Fruit fly (Drosophila melanogaster) whole organism, adult: ENCODE measurements around the gene Tdrd3.

Experiments
- CG1620 ChIP-seq: fragments of 200-800 bp; sonication (Bioruptor generic); optimal IDR thresholded peaks from 2 replicates; lab custom pipeline; 2016; ENCODE audit warnings: missing biosample characterization, missing genetic modification characterization
- CG33017 ChIP-seq: fragments of 200-800 bp; sonication (Bioruptor generic); optimal IDR thresholded peaks from 2 replicates; lab custom pipeline; 2018; ENCODE audit warnings: missing biosample characterization, mild to moderate bottlenecking, missing genetic modification characterization, moderate library complexity
- CG5204 ChIP-seq: fragments of 200-800 bp; sonication (Bioruptor generic); optimal IDR thresholded peaks from 2 replicates; lab custom pipeline; 2016; ENCODE audit warnings: missing biosample characterization, missing genetic modification characterization
- CG7101 ChIP-seq: fragments of 200-800 bp; sonication (Bioruptor generic); optimal IDR thresholded peaks from 2 replicates; lab custom pipeline; 2018; ENCODE audit warnings: missing biosample characterization, mild to moderate bottlenecking, missing genetic modification characterization, moderate library complexity
- Hr96 ChIP-seq: fragments of 200-800 bp; sonication (Bioruptor generic); optimal IDR thresholded peaks from 2 replicates; lab custom pipeline; 2016; ENCODE audit warnings: missing biosample characterization, missing genetic modification characterization
- Mnt ChIP-seq: fragments of 200-800 bp; sonication (Bioruptor generic); optimal IDR thresholded peaks from 2 replicates; lab custom pipeline; 2016; ENCODE audit warnings: missing biosample characterization, mild to moderate bottlenecking, missing genetic modification characterization
- cic ChIP-seq: fragments of 200-800 bp; sonication (Bioruptor generic); optimal IDR thresholded peaks from 2 replicates; lab custom pipeline; 2017; ENCODE audit warnings: missing biosample characterization, mild to moderate bottlenecking, missing genetic modification characterization, moderate library complexity
- cnc ChIP-seq, 2 experiments: fragments of >200 bp; optimal IDR thresholded peaks; 2 replicates each; lab custom pipeline; 2017
- kay ChIP-seq: fragments of 200-800 bp; sonication (Bioruptor generic); peaks from one replicate; lab custom pipeline; 2016; ENCODE audit warnings: missing biosample characterization, missing genetic modification characterization, borderline replicate concordance
- pad ChIP-seq: fragments of 200-800 bp; sonication (Bioruptor generic); optimal IDR thresholded peaks from 3 replicates; lab custom pipeline; 2017; ENCODE audit warnings: missing biosample characterization, missing genetic modification characterization, mild to moderate bottlenecking, moderate library complexity, missing genetic modification reagents
- tj ChIP-seq: fragments of 200-800 bp; sonication (Bioruptor generic); optimal IDR thresholded peaks from 3 replicates; lab custom pipeline; 2017; ENCODE audit warnings: missing biosample characterization, mild to moderate bottlenecking, missing genetic modification characterization, moderate library complexity

DNA sequence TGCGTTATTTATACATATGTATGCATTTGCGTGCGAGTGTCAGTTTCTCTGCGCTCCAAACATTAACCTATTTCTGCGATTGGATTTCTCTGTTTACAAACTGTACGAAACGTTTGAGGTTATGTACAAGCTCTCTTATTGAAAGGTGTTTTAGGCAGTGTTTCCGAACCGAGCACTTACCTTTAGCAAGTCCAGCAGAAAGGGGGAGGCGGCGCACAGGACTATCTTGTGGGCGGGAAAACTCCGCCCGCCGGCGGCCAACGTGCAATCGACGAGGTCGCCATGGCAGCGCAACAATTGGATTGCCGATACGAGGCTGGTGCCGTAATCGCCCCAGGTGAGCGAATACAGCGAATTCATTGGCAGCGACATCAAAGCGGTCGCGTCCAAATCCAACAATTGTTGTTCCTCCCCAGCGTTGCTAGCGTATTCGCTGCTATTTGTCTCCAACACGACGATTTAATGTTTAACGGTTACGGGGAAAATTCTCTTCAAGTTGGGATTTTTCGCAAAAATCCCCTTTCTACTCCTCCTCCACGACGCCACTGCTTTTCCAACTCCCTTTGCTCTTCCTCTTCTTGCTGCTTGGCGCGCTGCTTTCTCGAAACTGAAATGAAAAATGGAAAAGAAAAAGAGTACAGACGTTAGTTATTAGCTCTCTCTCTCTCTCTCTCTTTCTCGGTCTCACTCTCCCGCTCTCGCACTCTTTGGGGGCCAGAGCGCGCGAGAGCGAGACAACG is 29.7 kb upstream of the Tdrd3 start:
- TF ChIP-seq cic (peak; percentile 64), Hr96 (GFP tag; lab: Kevin White, UChicago) (peak; percentile 88), pad (GFP tag; lab: Kevin White, UChicago) (peak; percentile 78), CG5204 (GFP tag; lab: Kevin White, UChicago) (peak; percentile 90), kay (GFP tag; lab: Kevin White, UChicago) (peak; percentile 92), CG1620 (GFP tag; lab: Kevin White, UChicago) (peak; percentile 65), cnc (optimal IDR thresholded peaks at IDR 0.05; lab: Kevin White, UChicago) (no peak), Mnt (GFP tag; lab: Kevin White, UChicago) (peak; percentile 53), CG7101 (tag; lab: Kevin White, UChicago) (peak; percentile 88), CG33017 (tag; lab: Kevin White, UChicago) (peak; percentile 67), tj (GFP tag; lab: Kevin White, UChicago) (peak; percentile 63)
